Fruit fly (Drosophila melanogaster): ENCODE measurements around the gene CG13983.

The CG13983 gene

dm6 chr2L:6242026-6242425 is 22.3 kb downstream of the CG13983 start:
- TF ChIP-seq h (GFP tag; optimal IDR thresholded peaks at IDR 0.05): no peak
- TF ChIP-seq OdsH (GFP tag; optimal IDR thresholded peaks at IDR 0.05): no peak
- TF ChIP-seq Jra (GFP tag; optimal IDR thresholded peaks at IDR 0.05): no peak
- TF ChIP-seq Vsx2 (GFP tag; optimal IDR thresholded peaks at IDR 0.05; ENCODE audit: partially characterized antibody): no peak
- no peak for TF ChIP-seq Rel (GFP tag; optimal IDR thresholded peaks at IDR 0.05)
- TF ChIP-seq Rel (tag; optimal IDR thresholded peaks at IDR 0.05): no peak
- TF ChIP-seq foxo (GFP tag; optimal IDR thresholded peaks at IDR 0.05): no peak
- no peak for TF ChIP-seq Abd-B (GFP tag; optimal IDR thresholded peaks at IDR 0.05)
- TF ChIP-seq lola (GFP tag; optimal IDR thresholded peaks at IDR 0.05): no peak
- no peak for TF ChIP-seq CG9705 (GFP tag; optimal IDR thresholded peaks at IDR 0.05)
- TF ChIP-seq dsf (GFP tag; optimal IDR thresholded peaks at IDR 0.05; ENCODE audit: borderline replicate concordance): no peak
- no peak for TF ChIP-seq sage (GFP tag; optimal IDR thresholded peaks at IDR 0.05)
- TF ChIP-seq usp (GFP tag; optimal IDR thresholded peaks at IDR 0.05): no peak
- no peak for TF ChIP-seq Sp1 (GFP tag; optimal IDR thresholded peaks at IDR 0.05)
- no peak for TF ChIP-seq rgr (GFP tag; optimal IDR thresholded peaks at IDR 0.05)
- TF ChIP-seq CrebA (GFP tag; optimal IDR thresholded peaks at IDR 0.05; ENCODE audit: borderline replicate concordance): no peak

- TF ChIP-seq dl (GFP tag; optimal IDR thresholded peaks at IDR 0.05; ENCODE audit: insufficient read depth in 1 of 2, partially characterized antibody in 2 of 2) (no peak), brk (GFP tag; optimal IDR thresholded peaks at IDR 0.05) (no peak), rgr (GFP tag; optimal IDR thresholded peaks at IDR 0.05) (no peak), woc (GFP tag; optimal IDR thresholded peaks at IDR 0.05) (no peak), Hr83 (GFP tag; optimal IDR thresholded peaks at IDR 0.05; ENCODE audit: poor library complexity, severe bottlenecking) (no peak), Myc (optimal IDR thresholded peaks at IDR 0.05) (no peak)
Observed at dm6 chr2L:6241037-6241436, 23.3 kb downstream of the CG13983 start.

dm6 chr2L:6239286-6239685 is 25.0 kb downstream of the CG13983 start:
- TF ChIP-seq CG9705 (GFP tag; optimal IDR thresholded peaks at IDR 0.05): no peak
- no peak for TF ChIP-seq sage (GFP tag; optimal IDR thresholded peaks at IDR 0.05)
- no peak for TF ChIP-seq N (GFP tag; optimal IDR thresholded peaks at IDR 0.05)
- no peak for TF ChIP-seq Myc (optimal IDR thresholded peaks at IDR 0.05)
- TF ChIP-seq jim (GFP tag; optimal IDR thresholded peaks at IDR 0.05): no peak
- TF ChIP-seq ey (GFP tag; optimal IDR thresholded peaks at IDR 0.05): no peak
- no peak for TF ChIP-seq CG32264 (GFP tag; optimal IDR thresholded peaks at IDR 0.05)
- TF ChIP-seq pan (optimal IDR thresholded peaks at IDR 0.05): no peak
- no peak for TF ChIP-seq OdsH (GFP tag; optimal IDR thresholded peaks at IDR 0.05)
- TF ChIP-seq Hr78 (GFP tag; optimal IDR thresholded peaks at IDR 0.05): no peak
- no peak for TF ChIP-seq Jra (GFP tag; optimal IDR thresholded peaks at IDR 0.05)
- no peak for TF ChIP-seq lola (GFP tag; optimal IDR thresholded peaks at IDR 0.05)
- no peak for TF ChIP-seq Dfd (GFP tag; optimal IDR thresholded peaks at IDR 0.05)
- no peak for TF ChIP-seq tai (GFP tag; optimal IDR thresholded peaks at IDR 0.05)
- no peak for TF ChIP-seq Hr83 (GFP tag; optimal IDR thresholded peaks at IDR 0.05; ENCODE audit: poor library complexity, severe bottlenecking)
- no peak for TF ChIP-seq sv (GFP tag; optimal IDR thresholded peaks at IDR 0.05)
- TF ChIP-seq Sp1 (GFP tag; optimal IDR thresholded peaks at IDR 0.05): no peak
- TF ChIP-seq dmrt93B (GFP tag; optimal IDR thresholded peaks at IDR 0.05): no peak
- no peak for TF ChIP-seq woc (GFP tag; optimal IDR thresholded peaks at IDR 0.05)

dm6 chr2L:6236426-6236825 is 27.9 kb downstream of the CG13983 start:
- TF ChIP-seq lola (GFP tag; optimal IDR thresholded peaks at IDR 0.05): no peak
- peak; percentile 67 for TF ChIP-seq Dfd (GFP tag; optimal IDR thresholded peaks at IDR 0.05)

dm6 chr2L:6229181-6229755 is 35.0 kb downstream of the CG13983 start:
- no peak for TF ChIP-seq brk (GFP tag; optimal IDR thresholded peaks at IDR 0.05)
- TF ChIP-seq tai (GFP tag; optimal IDR thresholded peaks at IDR 0.05): no peak
- no peak for TF ChIP-seq rgr (GFP tag; optimal IDR thresholded peaks at IDR 0.05)
- TF ChIP-seq dl (GFP tag; optimal IDR thresholded peaks at IDR 0.05; ENCODE audit: insufficient read depth in 1 of 2, partially characterized antibody in 2 of 2): no peak
- TF ChIP-seq Abd-B (GFP tag; optimal IDR thresholded peaks at IDR 0.05): no peak
- no peak for TF ChIP-seq OdsH (GFP tag; optimal IDR thresholded peaks at IDR 0.05)
- no peak for TF ChIP-seq fru (GFP tag; optimal IDR thresholded peaks at IDR 0.05)
- TF ChIP-seq Dfd (GFP tag; optimal IDR thresholded peaks at IDR 0.05): no peak
- no peak for TF ChIP-seq lola (GFP tag; optimal IDR thresholded peaks at IDR 0.05)
- TF ChIP-seq Hnf4 (GFP tag; optimal IDR thresholded peaks at IDR 0.05): no peak
- TF ChIP-seq woc (GFP tag; optimal IDR thresholded peaks at IDR 0.05): no peak
- no peak for TF ChIP-seq Vsx2 (GFP tag; optimal IDR thresholded peaks at IDR 0.05; ENCODE audit: partially characterized antibody)
- no peak for TF ChIP-seq Dif (GFP tag; optimal IDR thresholded peaks at IDR 0.05; ENCODE audit: partially characterized antibody)
- TF ChIP-seq GATAd (GFP tag; optimal IDR thresholded peaks at IDR 0.05): no peak
- no peak for TF ChIP-seq CG9705 (GFP tag; optimal IDR thresholded peaks at IDR 0.05)
- no peak for TF ChIP-seq jim (GFP tag; optimal IDR thresholded peaks at IDR 0.05)
- no peak for TF ChIP-seq Hr83 (GFP tag; optimal IDR thresholded peaks at IDR 0.05; ENCODE audit: poor library complexity, severe bottlenecking)
- TF ChIP-seq dmrt93B (GFP tag; optimal IDR thresholded peaks at IDR 0.05): no peak

All from whole organism, wandering third instar larva.